Worm (Caenorhabditis elegans) whole organism, L1 larva: ENCODE data around the gene dyf-2.

Experiments
- ama-1 ChIP-seq: fragments of 150-350 bp; optimal IDR thresholded peaks from 2 replicates; lab custom pipeline; 2014
- lin-39 ChIP-seq: fragments of 150-350 bp; optimal IDR thresholded peaks from 2 replicates; lab custom pipeline; 2014; ENCODE audit warnings: missing biosample characterization, missing genetic modification reagents, missing genetic modification characterization
- nhr-77 ChIP-seq: fragments of 150-350 bp; optimal IDR thresholded peaks from 2 replicates; lab custom pipeline; 2014; ENCODE audit warnings: missing biosample characterization, missing genetic modification characterization
- nhr-90 ChIP-seq: sonication (generic microtip); optimal IDR thresholded peaks from 2 replicates; lab custom pipeline; 2016; ENCODE audit warnings: mild to moderate bottlenecking, missing genetic modification characterization, missing compliant biosample characterization; ENCODE audit not compliant: poor library complexity
- snpc-4 ChIP-seq: fragments of 150-350 bp; optimal IDR thresholded peaks from 2 replicates; lab custom pipeline; 2014; ENCODE audit warnings: missing biosample characterization, missing genetic modification characterization

DNA sequence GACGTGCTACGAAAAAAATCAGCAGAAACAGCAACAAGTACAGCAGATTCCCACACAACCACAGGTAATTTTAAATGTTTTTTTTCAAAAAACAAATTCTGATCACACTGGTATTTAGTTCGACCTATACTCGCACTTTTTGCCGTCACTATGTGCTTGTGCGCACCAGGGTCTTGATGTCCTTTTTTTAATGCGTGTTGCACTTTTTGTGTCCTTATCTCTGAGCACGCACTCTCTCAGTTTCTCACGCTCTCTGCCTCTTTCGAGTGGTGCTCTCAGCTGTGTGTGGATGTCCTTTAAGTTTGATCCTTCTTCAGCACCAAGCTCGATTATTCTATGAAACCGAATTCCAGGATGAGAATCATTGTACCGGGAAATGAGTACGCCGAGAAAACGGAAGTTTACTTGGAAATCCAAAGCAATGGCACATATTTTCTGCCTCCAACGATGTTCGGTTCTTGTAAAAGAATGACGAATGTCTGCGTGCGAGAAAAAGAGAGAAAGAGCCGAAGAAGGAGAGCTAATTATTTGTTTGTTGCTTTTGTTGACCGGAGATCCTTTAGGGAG, 32.2 kb upstream of the dyf-2 start:
- no peak for TF ChIP-seq nhr-77 (tag; lab: Kevin White, UChicago)
- TF ChIP-seq snpc-4 (tag; lab: Kevin White, UChicago), result no peak
- TF ChIP-seq lin-39 (tag; lab: Kevin White, UChicago), result no peak
- no peak for TF ChIP-seq ama-1 (lab: Kevin White, UChicago)
- no peak for TF ChIP-seq nhr-90 (tag; lab: Kevin White, UChicago)
